Worm (Caenorhabditis elegans) whole organism, young adult: ENCODE results near the gene pat-6.

Experiments used
- C06A6.2 ChIP-seq: fragments of 200-800 bp; sonication (Bioruptor generic); conservative IDR thresholded peaks from 2 replicates; pipeline ENCODE4 v1.3.6; 2022; ENCODE audit warnings: missing genetic modification characterization, missing compliant biosample characterization
- F22D6.2 ChIP-seq: sonication (generic microtip); optimal IDR thresholded peaks from 2 replicates; lab custom pipeline; 2016; ENCODE audit warnings: mild to moderate bottlenecking, missing genetic modification characterization, missing compliant biosample characterization
- F23B12.7 ChIP-seq: sonication (generic microtip); optimal IDR thresholded peaks from 2 replicates; lab custom pipeline; 2017; ENCODE audit warnings: missing genetic modification characterization, mild to moderate bottlenecking, missing compliant biosample characterization, antibody characterized with exemption, moderate library complexity; ENCODE audit not compliant: insufficient read depth
- F49E8.2 ChIP-seq: sonication (generic microtip); optimal IDR thresholded peaks from 3 replicates; lab custom pipeline; 2017; ENCODE audit warnings: missing genetic modification characterization, mild to moderate bottlenecking, missing compliant biosample characterization, antibody characterized with exemption, moderate library complexity; ENCODE audit not compliant: insufficient read depth
- F55B11.4 ChIP-seq: sonication (generic microtip); optimal IDR thresholded peaks from 2 replicates; lab custom pipeline; 2016; ENCODE audit warnings: missing compliant biosample characterization, missing genetic modification characterization, borderline replicate concordance; ENCODE audit not compliant: insufficient read depth
- F57C9.4 ChIP-seq: sonication (generic microtip); optimal IDR thresholded peaks from 2 replicates; lab custom pipeline; 2017; ENCODE audit warnings: mild to moderate bottlenecking, missing genetic modification characterization, missing compliant biosample characterization
- K12H6.12 ChIP-seq: fragments of 200-800 bp; sonication (Bioruptor generic); optimal IDR thresholded peaks from 2 replicates; lab custom pipeline; 2018; ENCODE audit warnings: mild to moderate bottlenecking, missing genetic modification characterization, missing compliant biosample characterization
- aptf-2 ChIP-seq: fragments of 200-800 bp; sonication (Bioruptor generic); conservative IDR thresholded peaks from 2 replicates; pipeline ENCODE4 v1.3.6; 2022; ENCODE audit warnings: missing genetic modification reagents, missing genetic modification characterization, missing compliant biosample characterization
- aptf-3 ChIP-seq: fragments of 200-800 bp; sonication (Bioruptor generic); IDR thresholded peaks from 2 replicates; pipeline ENCODE4 v1.3.6; 2022; ENCODE audit warnings: missing genetic modification characterization, missing compliant biosample characterization
- ccch-3 ChIP-seq: fragments of 200-800 bp; sonication (Bioruptor generic); optimal IDR thresholded peaks from 2 replicates; lab custom pipeline; 2018; ENCODE audit warnings: mild to moderate bottlenecking, missing genetic modification characterization, missing compliant biosample characterization
- cebp-2 ChIP-seq: fragments of 200-800 bp; sonication (Bioruptor generic); IDR thresholded peaks from 2 replicates; pipeline ENCODE4 v1.3.6; 2022; ENCODE audit warnings: missing genetic modification characterization, missing compliant biosample characterization
- ceh-27 ChIP-seq: fragments of 200-800 bp; sonication (Bioruptor generic); optimal IDR thresholded peaks from 2 replicates; lab custom pipeline; 2018; ENCODE audit warnings: mild to moderate bottlenecking, missing genetic modification characterization, moderate library complexity, missing compliant biosample characterization
- die-1 ChIP-seq: sonication (generic microtip); optimal IDR thresholded peaks from 2 replicates; lab custom pipeline; 2016; ENCODE audit warnings: missing genotype, mild to moderate bottlenecking, missing genetic modification characterization, missing compliant biosample characterization
- dox-1 ChIP-seq: fragments of 200-800 bp; sonication (Bioruptor generic); IDR thresholded peaks from 2 replicates; pipeline ENCODE4 v1.3.6; 2022; ENCODE audit warnings: missing genetic modification reagents, missing genetic modification characterization, missing compliant biosample characterization
- egl-18 ChIP-seq: fragments of 200-800 bp; sonication (Bioruptor generic); IDR thresholded peaks from 2 replicates; pipeline ENCODE4 v1.3.6; 2022; ENCODE audit warnings: missing genetic modification reagents, missing genetic modification characterization, missing compliant biosample characterization
- fkh-3 ChIP-seq: sonication (generic microtip); optimal IDR thresholded peaks from 2 replicates; lab custom pipeline; 2016; ENCODE audit warnings: mild to moderate bottlenecking, missing genetic modification characterization, missing compliant biosample characterization
- gei-17 ChIP-seq: fragments of 200-800 bp; sonication (Bioruptor generic); optimal IDR thresholded peaks from 2 replicates; lab custom pipeline; 2018; ENCODE audit warnings: mild to moderate bottlenecking, missing genetic modification characterization, missing compliant biosample characterization
- hmg-1.2 ChIP-seq: fragments of 200-800 bp; sonication (Bioruptor generic); IDR thresholded peaks from 2 replicates; pipeline ENCODE4 v1.3.6; 2022; ENCODE audit warnings: missing genetic modification reagents, missing genetic modification characterization, missing compliant biosample characterization
- hsf-1 ChIP-seq: fragments of 200-800 bp; sonication (Bioruptor generic); IDR thresholded peaks from 2 replicates; pipeline ENCODE4 v1.3.6; 2022; ENCODE audit warnings: missing genetic modification reagents, missing genetic modification characterization, missing compliant biosample characterization
- let-526 ChIP-seq: fragments of 200-800 bp; sonication (Bioruptor generic); IDR thresholded peaks from 2 replicates; pipeline ENCODE4 v1.3.6; 2022; ENCODE audit warnings: missing genetic modification reagents, missing genetic modification characterization, missing compliant biosample characterization
- lin-35 ChIP-seq, 3 experiments: fragments of 150-350 bp in 2 of 3; sonication (generic microtip) in 1 of 3; optimal IDR thresholded peaks; 2 replicates each; lab custom pipeline; 2014 to 2018; ENCODE audit warnings: missing biosample characterization in 3 of 3, missing genetic modification characterization in 3 of 3, missing genetic modification reagents in 3 of 3
- lin-40 ChIP-seq: sonication (generic microtip); optimal IDR thresholded peaks from 2 replicates; lab custom pipeline; 2016; ENCODE audit warnings: missing genetic modification characterization, mild to moderate bottlenecking, missing compliant biosample characterization, missing genotype, missing genetic modification reagents
- lir-1 ChIP-seq: fragments of 200-800 bp; sonication (Bioruptor generic); conservative IDR thresholded peaks from 2 replicates; pipeline ENCODE4 v1.3.6; 2022; ENCODE audit warnings: missing genetic modification reagents, missing genetic modification characterization, missing compliant biosample characterization
- lsy-27 ChIP-seq: sonication (generic microtip); optimal IDR thresholded peaks from 2 replicates; lab custom pipeline; 2017; ENCODE audit warnings: missing genetic modification characterization, mild to moderate bottlenecking, missing compliant biosample characterization, antibody characterized with exemption, missing genotype, borderline replicate concordance; ENCODE audit not compliant: insufficient read depth
- madf-10 ChIP-seq: sonication (generic microtip); optimal IDR thresholded peaks from 2 replicates; lab custom pipeline; 2016; ENCODE audit warnings: mild to moderate bottlenecking, missing genetic modification characterization, missing compliant biosample characterization
- madf-3 ChIP-seq: fragments of 200-800 bp; sonication (Bioruptor generic); IDR thresholded peaks from 2 replicates; pipeline ENCODE4 v1.3.6; 2022; ENCODE audit warnings: missing genetic modification reagents, missing genetic modification characterization, missing compliant biosample characterization
- madf-8 ChIP-seq: fragments of 200-800 bp; sonication (Bioruptor generic); conservative IDR thresholded peaks from 2 replicates; pipeline ENCODE4 v1.3.6; 2022; ENCODE audit warnings: missing genetic modification reagents, missing genetic modification characterization, missing compliant biosample characterization
- mel-28 ChIP-seq: sonication (generic microtip); optimal IDR thresholded peaks from 2 replicates; lab custom pipeline; 2016; ENCODE audit warnings: borderline replicate concordance, mild to moderate bottlenecking, missing genetic modification characterization, missing compliant biosample characterization
- mxl-1 ChIP-seq: sonication (generic microtip); optimal IDR thresholded peaks from 2 replicates; lab custom pipeline; 2016; ENCODE audit warnings: missing genetic modification characterization, missing compliant biosample characterization
- nfyb-1 ChIP-seq: fragments of 200-800 bp; sonication (Bioruptor generic); IDR thresholded peaks from 2 replicates; pipeline ENCODE4 v1.3.6; 2022; ENCODE audit warnings: missing genetic modification reagents, missing genetic modification characterization, missing compliant biosample characterization
- pbrm-1 ChIP-seq: fragments of 200-800 bp; sonication (Bioruptor generic); IDR thresholded peaks from 2 replicates; pipeline ENCODE4 v1.3.6; 2022; ENCODE audit warnings: missing genetic modification reagents, missing genetic modification characterization, missing compliant biosample characterization
- rpc-1 ChIP-seq, 2 experiments: fragments of 150-350 bp in 1 of 2; sonication (generic microtip) in 1 of 2; optimal IDR thresholded peaks; 2 replicates each; lab custom pipeline; 2014 to 2018; ENCODE audit warnings: missing biosample characterization in 1 of 2, missing genetic modification characterization in 1 of 2, missing genetic modification reagents in 1 of 2, missing genotype in 1 of 2
- sea-2 ChIP-seq: fragments of 200-800 bp; sonication (Bioruptor generic); IDR thresholded peaks from 2 replicates; pipeline ENCODE4 v1.3.6; 2022; ENCODE audit warnings: missing genetic modification characterization, missing compliant biosample characterization
- somi-1 ChIP-seq: fragments of 200-800 bp; sonication (Bioruptor generic); optimal IDR thresholded peaks from 2 replicates; lab custom pipeline; 2018; ENCODE audit warnings: mild to moderate bottlenecking, missing genetic modification characterization, missing compliant biosample characterization
- sptf-2 ChIP-seq: fragments of 200-800 bp; sonication (Bioruptor generic); optimal IDR thresholded peaks from 2 replicates; lab custom pipeline; 2018; ENCODE audit warnings: mild to moderate bottlenecking, missing genetic modification characterization, missing compliant biosample characterization
- unc-130 ChIP-seq: sonication (generic microtip); optimal IDR thresholded peaks from 2 replicates; lab custom pipeline; 2016; ENCODE audit warnings: missing genetic modification reagents, missing genetic modification characterization, missing compliant biosample characterization
- xnd-1 ChIP-seq: sonication (generic microtip); optimal IDR thresholded peaks from 2 replicates; lab custom pipeline; 2016; ENCODE audit warnings: missing genotype, missing genetic modification reagents, missing genetic modification characterization, missing compliant biosample characterization
- ztf-25 ChIP-seq: fragments of 200-800 bp; sonication (Bioruptor generic); IDR thresholded peaks from 2 replicates; pipeline ENCODE4 v1.3.6; 2022; ENCODE audit warnings: missing genetic modification reagents, missing genetic modification characterization, missing compliant biosample characterization
- ztf-26 ChIP-seq: sonication (generic microtip); optimal IDR thresholded peaks from 2 replicates; lab custom pipeline; 2017; ENCODE audit warnings: missing genetic modification characterization, missing compliant biosample characterization
- ztf-6 ChIP-seq: fragments of 200-800 bp; sonication (Bioruptor generic); IDR thresholded peaks from 2 replicates; pipeline ENCODE4 v1.3.6; 2022; ENCODE audit warnings: missing genetic modification reagents, missing genetic modification characterization, missing compliant biosample characterization

Gene pat-6

ce11 chrIV:264182-264709, at the start of gene pat-6:
Gene pat-6 (minus strand): TSS chrIV:264232.
- TF ChIP-seq lsy-27 (no peak), hmg-1.2 (peak; percentile 80; the same call in 1 of the 2 replicates), lin-35 (GFP tag; optimal IDR thresholded peaks at IDR 0.05; lab: Kevin White, UChicago) (peak in 1 of 3 experiments; percentile 34)

DNA sequence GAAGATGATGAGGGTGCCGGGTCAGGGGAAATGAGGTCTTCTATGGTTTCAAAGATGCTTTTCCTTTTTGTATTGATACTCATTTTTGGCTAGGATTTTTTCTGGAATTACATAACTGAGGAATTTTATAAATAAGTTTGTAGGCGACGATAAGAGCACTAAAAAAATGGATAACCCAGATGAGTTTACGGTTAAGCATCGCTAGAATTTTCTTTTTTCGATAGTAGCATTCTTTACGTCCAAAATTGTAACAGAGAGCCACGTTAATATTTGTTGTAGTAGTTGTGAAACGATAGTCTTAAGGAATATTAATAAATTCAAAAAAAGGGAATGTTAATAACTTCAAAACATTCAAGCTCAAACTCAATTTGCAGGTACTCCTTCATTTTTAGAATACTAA, 49.6 kb upstream of the pat-6 start, which contains the start of gene snai-1:
Gene snai-1, minus strand, starts transcription at position 101 of the 400 bp plus-strand sequence.
- TF ChIP-seq die-1: no peak
- no peak for TF ChIP-seq mel-28 (tag; lab: Kevin White, UChicago)
- TF ChIP-seq F22D6.2 (tag; lab: Kevin White, UChicago): no peak
- no peak for TF ChIP-seq rpc-1 (optimal IDR thresholded peaks at IDR 0.05; lab: Kevin White, UChicago)
- no peak for TF ChIP-seq rpc-1 (tag; optimal IDR thresholded peaks at IDR 0.05; lab: Kevin White, UChicago)
- no peak for TF ChIP-seq fkh-3 (tag; lab: Kevin White, UChicago)
- no peak for TF ChIP-seq F23B12.7 (tag; lab: Kevin White, UChicago)
- TF ChIP-seq cebp-2 (GFP tag; lab: Robert Waterston, UW): no peak
- TF ChIP-seq egl-18 (GFP tag; lab: Robert Waterston, UW): no peak
- TF ChIP-seq F49E8.2 (tag; lab: Kevin White, UChicago): no peak
- no peak for TF ChIP-seq ztf-6 (GFP tag; lab: Robert Waterston, UW)
- TF ChIP-seq xnd-1: no peak
- TF ChIP-seq dox-1 (GFP tag; lab: Robert Waterston, UW): no peak
- TF ChIP-seq madf-3 (GFP tag; lab: Robert Waterston, UW): no peak
- no peak for TF ChIP-seq mxl-1 (tag; lab: Kevin White, UChicago)
- TF ChIP-seq lsy-27: no peak
- no peak for TF ChIP-seq F57C9.4
- TF ChIP-seq aptf-2 (GFP tag; lab: Robert Waterston, UW): no peak
- no peak for TF ChIP-seq C06A6.2

- TF ChIP-seq lir-1 (GFP tag; lab: Robert Waterston, UW): no peak
- no peak for TF ChIP-seq F49E8.2 (tag; lab: Kevin White, UChicago)
- no peak for TF ChIP-seq hsf-1
- no peak for TF ChIP-seq sptf-2 (GFP tag; lab: Kevin White, UChicago)
- no peak for TF ChIP-seq aptf-3 (GFP tag; lab: Robert Waterston, UW)
- TF ChIP-seq xnd-1: no peak
- TF ChIP-seq let-526 (GFP tag; lab: Robert Waterston, UW): no peak
- peak; percentile 63 for TF ChIP-seq ztf-26 (tag; lab: Kevin White, UChicago)
- peak; percentile 32 for TF ChIP-seq lin-40 (tag; lab: Kevin White, UChicago)
- TF ChIP-seq somi-1 (GFP tag; lab: Kevin White, UChicago): peak; percentile 60
- no peak for TF ChIP-seq F55B11.4 (tag; lab: Kevin White, UChicago)
- TF ChIP-seq fkh-3 (tag; lab: Kevin White, UChicago): no peak
- no peak for TF ChIP-seq gei-17 (GFP tag; lab: Kevin White, UChicago)
- TF ChIP-seq die-1: no peak
- TF ChIP-seq C06A6.2: 0 out of 2 replicates have a peak, but pooled peaks have one; percentile 18
- no peak for TF ChIP-seq K12H6.12 (tag; lab: Kevin White, UChicago)
- TF ChIP-seq pbrm-1 (GFP tag; lab: Robert Waterston, UW): no peak
- TF ChIP-seq ceh-27: no peak
- TF ChIP-seq nfyb-1 (GFP tag; lab: Robert Waterston, UW): 0 out of 2 replicates have a peak, but pooled peaks have one; percentile 29
- no peak for TF ChIP-seq ztf-6 (GFP tag; lab: Robert Waterston, UW)
- no peak for TF ChIP-seq madf-8 (GFP tag; lab: Robert Waterston, UW)
- no peak for TF ChIP-seq ccch-3
- no peak for TF ChIP-seq aptf-2 (GFP tag; lab: Robert Waterston, UW)
- no peak for TF ChIP-seq madf-10
- no peak for TF ChIP-seq unc-130 (GFP tag; lab: Kevin White, UChicago)
- TF ChIP-seq sea-2 (GFP tag; lab: Robert Waterston, UW): no peak
- TF ChIP-seq ztf-25 (GFP tag; lab: Robert Waterston, UW): no peak
Measured at ce11 chrIV:309526-309925, 45.5 kb upstream of the pat-6 start.
